Worm (Caenorhabditis elegans): Measurements from ENCODE around the gene F54B3.1.
"Not testable (repeated sequence)": the region's sequence is repeated elsewhere in the genome, so short reads cannot be mapped to it uniquely, and the experiment has no call there.

The F54B3.1 gene

ce11 chrII:10242294-10242693, 8.8 kb upstream of the F54B3.1 start, which contains the start of gene mrps-14:
Gene mrps-14, minus strand, starts transcription at chrII:10242490.
- no peak for TF ChIP-seq W03F9.2 (tag; optimal IDR thresholded peaks at IDR 0.05)
- no peak for TF ChIP-seq dao-5 (tag; optimal IDR thresholded peaks at IDR 0.05)
- TF ChIP-seq him-1 (tag; optimal IDR thresholded peaks at IDR 0.05): no peak

ce11 chrII:10245612-10246011, 5.5 kb upstream of the F54B3.1 start:
- TF ChIP-seq dao-5 (tag; optimal IDR thresholded peaks at IDR 0.05) (no peak), him-1 (tag; optimal IDR thresholded peaks at IDR 0.05) (no peak), W03F9.2 (tag; optimal IDR thresholded peaks at IDR 0.05) (no peak)

ce11 chrII:10247154-10247553, 3.9 kb upstream of the F54B3.1 start:
- no peak for TF ChIP-seq dao-5 (tag; optimal IDR thresholded peaks at IDR 0.05)
- no peak for TF ChIP-seq W03F9.2 (tag; optimal IDR thresholded peaks at IDR 0.05)
- TF ChIP-seq him-1 (tag; optimal IDR thresholded peaks at IDR 0.05): no peak

- TF ChIP-seq him-1, dao-5, W03F9.2 (tag; optimal IDR thresholded peaks at IDR 0.05): not testable (repeated sequence)
Measured at ce11 chrII:10247594-10248283, 3.3 kb upstream of the F54B3.1 start, which contains the start of gene nrde-2. Gene nrde-2, minus strand, starts transcription at chrII:10247638.

ce11 chrII:10248355-10249041, 2.6 kb upstream of the F54B3.1 start, which contains the start of gene atad-3:
Gene atad-3, plus strand, starts transcription at chrII:10248991.
- no peak for TF ChIP-seq dao-5 (tag; optimal IDR thresholded peaks at IDR 0.05)
- TF ChIP-seq him-1 (tag; optimal IDR thresholded peaks at IDR 0.05): peak; percentile 70
- peak; percentile 79 for TF ChIP-seq W03F9.2 (tag; optimal IDR thresholded peaks at IDR 0.05)

ce11 chrII:10252048-10252447, 982 bp downstream of the F54B3.1 start:
- TF ChIP-seq dao-5 (tag; optimal IDR thresholded peaks at IDR 0.05) (no peak), W03F9.2 (tag; optimal IDR thresholded peaks at IDR 0.05) (no peak), him-1 (tag; optimal IDR thresholded peaks at IDR 0.05) (no peak)

- TF ChIP-seq him-1 (tag; optimal IDR thresholded peaks at IDR 0.05): no peak
- TF ChIP-seq dao-5 (tag; optimal IDR thresholded peaks at IDR 0.05): no peak
- TF ChIP-seq W03F9.2 (tag; optimal IDR thresholded peaks at IDR 0.05): no peak
Measured at ce11 chrII:10261261-10261660, 10.2 kb downstream of the F54B3.1 start.

ce11 chrII:10270052-10270451, 19.0 kb downstream of the F54B3.1 start, which contains the start of gene F54B3.2:
Gene F54B3.2, minus strand, starts transcription at chrII:10270152.
- no peak for TF ChIP-seq dao-5 (tag; optimal IDR thresholded peaks at IDR 0.05)
- TF ChIP-seq W03F9.2 (tag; optimal IDR thresholded peaks at IDR 0.05): no peak
- no peak for TF ChIP-seq him-1 (tag; optimal IDR thresholded peaks at IDR 0.05)

ce11 chrII:10271093-10271492, 20.0 kb downstream of the F54B3.1 start, which contains the start of gene F54B3.4:
Gene F54B3.4, minus strand, starts transcription at chrII:10271193.
- TF ChIP-seq dao-5 (tag; optimal IDR thresholded peaks at IDR 0.05) (no peak), him-1 (tag; optimal IDR thresholded peaks at IDR 0.05) (no peak), W03F9.2 (tag; optimal IDR thresholded peaks at IDR 0.05) (no peak)

- TF ChIP-seq him-1 (tag; optimal IDR thresholded peaks at IDR 0.05) (no peak), W03F9.2 (tag; optimal IDR thresholded peaks at IDR 0.05) (no peak), dao-5 (tag; optimal IDR thresholded peaks at IDR 0.05) (no peak)
Measured at ce11 chrII:10279561-10279960, 28.5 kb downstream of the F54B3.1 start, which contains the start of gene ZK971.1. Gene ZK971.1, minus strand, starts transcription at chrII:10279661.

ce11 chrII:10281674-10282073, 30.6 kb downstream of the F54B3.1 start:
- no peak for TF ChIP-seq dao-5 (tag; optimal IDR thresholded peaks at IDR 0.05)
- TF ChIP-seq him-1 (tag; optimal IDR thresholded peaks at IDR 0.05): no peak
- no peak for TF ChIP-seq W03F9.2 (tag; optimal IDR thresholded peaks at IDR 0.05)

ce11 chrII:10283145-10283544, 32.1 kb downstream of the F54B3.1 start:
- TF ChIP-seq him-1 (tag; optimal IDR thresholded peaks at IDR 0.05): no peak

- no peak for TF ChIP-seq W03F9.2 (tag; optimal IDR thresholded peaks at IDR 0.05)
Measured at ce11 chrII:10284991-10285390, 33.9 kb downstream of the F54B3.1 start.

ce11 chrII:10288926-10289325, 37.9 kb downstream of the F54B3.1 start:
- TF ChIP-seq W03F9.2 (tag; optimal IDR thresholded peaks at IDR 0.05) (no peak), dao-5 (tag; optimal IDR thresholded peaks at IDR 0.05) (no peak), him-1 (tag; optimal IDR thresholded peaks at IDR 0.05) (no peak)

Measured in whole organism, L4/young adult.